Fruit fly (Drosophila melanogaster) whole organism, embryonic: Measurements from ENCODE around the gene Hmbs.

Experiments used
- Ada2b ChIP-seq: fragments of 200-800 bp; sonication (Bioruptor generic); IDR thresholded peaks from 2 replicates; pipeline ENCODE4 v1.3.6; 2022; ENCODE audit warnings: missing biosample characterization, missing genetic modification characterization
- Antp ChIP-seq: fragments of 200-800 bp; sonication (Bioruptor generic); optimal IDR thresholded peaks from 3 replicates; lab custom pipeline; 2016; ENCODE audit warnings: missing biosample characterization, missing genetic modification characterization
- B-H1 ChIP-seq: fragments of 200-800 bp; sonication (Bioruptor generic); IDR thresholded peaks from 3 replicates; pipeline ENCODE4 v1.3.6; 2022; ENCODE audit warnings: missing biosample characterization, missing genetic modification characterization
- BEAF-32 ChIP-seq: fragments of 200-800 bp; sonication (Bioruptor generic); optimal IDR thresholded peaks from 3 replicates; lab custom pipeline; 2017; ENCODE audit warnings: missing biosample characterization, missing genetic modification characterization, mild to moderate bottlenecking, moderate library complexity, missing genetic modification reagents
- CG12155 ChIP-seq: fragments of 200-800 bp; sonication (Bioruptor generic); optimal IDR thresholded peaks from 3 replicates; lab custom pipeline; 2016; ENCODE audit warnings: missing biosample characterization, missing genetic modification characterization
- CG13123 ChIP-seq: fragments of 200-800 bp; sonication (Bioruptor generic); optimal IDR thresholded peaks from 2 replicates; lab custom pipeline; 2016; ENCODE audit warnings: missing biosample characterization, missing genetic modification characterization
- CG13624 ChIP-seq: fragments of 200-800 bp; sonication (Bioruptor generic); optimal IDR thresholded peaks from 2 replicates; lab custom pipeline; 2016; ENCODE audit warnings: missing biosample characterization, missing genetic modification characterization
- CG15011 ChIP-seq: fragments of 200-800 bp; sonication (Bioruptor generic); optimal IDR thresholded peaks from 3 replicates; lab custom pipeline; 2018; ENCODE audit warnings: missing biosample characterization, mild to moderate bottlenecking, missing genetic modification characterization
- CG15601 ChIP-seq: fragments of 200-800 bp; sonication (Bioruptor generic); optimal IDR thresholded peaks from 3 replicates; lab custom pipeline; 2019; ENCODE audit warnings: missing biosample characterization, mild to moderate bottlenecking, missing genetic modification characterization, moderate library complexity
- CG16863 ChIP-seq: fragments of 200-800 bp; sonication (Bioruptor generic); optimal IDR thresholded peaks from 3 replicates; lab custom pipeline; 2016; ENCODE audit warnings: missing biosample characterization, missing genetic modification characterization
- CG17328 ChIP-seq: fragments of 200-800 bp; sonication (Bioruptor generic); IDR thresholded peaks from 2 replicates; pipeline ENCODE4 v1.3.6; 2022; ENCODE audit warnings: missing biosample characterization, missing genetic modification characterization
- CG18599 ChIP-seq: fragments of 200-800 bp; sonication (Bioruptor generic); optimal IDR thresholded peaks from 3 replicates; lab custom pipeline; 2017; ENCODE audit warnings: missing biosample characterization, missing genetic modification characterization, mild to moderate bottlenecking, moderate library complexity, missing genetic modification reagents
- CG32767 ChIP-seq: fragments of 200-800 bp; sonication (Bioruptor generic); IDR thresholded peaks from 2 replicates; pipeline ENCODE4 v1.3.6; 2022; ENCODE audit warnings: missing biosample characterization, missing genetic modification characterization
- CG33213 ChIP-seq: fragments of 200-800 bp; sonication (Bioruptor generic); optimal IDR thresholded peaks from 3 replicates; lab custom pipeline; 2016; ENCODE audit warnings: missing biosample characterization, missing genetic modification characterization
- CG4424 ChIP-seq: fragments of 200-800 bp; sonication (Bioruptor generic); optimal IDR thresholded peaks from 3 replicates; lab custom pipeline; 2016; ENCODE audit warnings: missing biosample characterization, missing genetic modification characterization
- CG7839 ChIP-seq: fragments of 200-800 bp; sonication (Bioruptor generic); optimal IDR thresholded peaks from 3 replicates; lab custom pipeline; 2018; ENCODE audit warnings: missing biosample characterization, mild to moderate bottlenecking, missing genetic modification characterization, moderate library complexity
- CG7963 ChIP-seq: fragments of 200-800 bp; sonication (Bioruptor generic); IDR thresholded peaks from 3 replicates; pipeline ENCODE4 v1.3.6; 2022; ENCODE audit warnings: missing biosample characterization, missing genetic modification characterization; ENCODE audit not compliant: partially characterized antibody
- CG8924 ChIP-seq: fragments of 200-800 bp; optimal IDR thresholded peaks from 3 replicates; lab custom pipeline; 2019; ENCODE audit warnings: missing biosample characterization, mild to moderate bottlenecking, missing genetic modification characterization, moderate library complexity
- Camta ChIP-seq: fragments of 200-800 bp; sonication (Bioruptor generic); optimal IDR thresholded peaks from 2 replicates; lab custom pipeline; 2016; ENCODE audit warnings: missing biosample characterization, missing genetic modification characterization
- D19A ChIP-seq: fragments of 200-800 bp; optimal IDR thresholded peaks from 3 replicates; lab custom pipeline; 2019; ENCODE audit warnings: missing biosample characterization, mild to moderate bottlenecking, missing genetic modification characterization, moderate library complexity
- Dek ChIP-seq: fragments of 200-800 bp; sonication (Bioruptor generic); optimal IDR thresholded peaks from 3 replicates; lab custom pipeline; 2019; ENCODE audit warnings: missing biosample characterization, mild to moderate bottlenecking, missing genetic modification characterization, moderate library complexity
- Dfd ChIP-seq, 2 experiments: fragments of >200 bp; optimal IDR thresholded peaks; 2 replicates each; lab custom pipeline; 2017; ENCODE audit warnings: missing biosample characterization in 2 of 2, missing genetic modification characterization in 2 of 2
- Drgx ChIP-seq: fragments of 200-800 bp; sonication (Bioruptor generic); IDR thresholded peaks from 2 replicates; pipeline ENCODE4 v1.3.6; 2022; ENCODE audit warnings: missing biosample characterization, missing genetic modification characterization
- GATAe ChIP-seq: fragments of 200-800 bp; sonication (Bioruptor generic); conservative IDR thresholded peaks from 2 replicates; pipeline ENCODE4 v1.3.6; 2022; ENCODE audit warnings: missing biosample characterization, missing genetic modification characterization
- Hr3 ChIP-seq: fragments of 200-800 bp; sonication (Bioruptor generic); optimal IDR thresholded peaks from 3 replicates; lab custom pipeline; 2016; ENCODE audit warnings: missing biosample characterization, missing genetic modification characterization
- Kr ChIP-seq: fragments of 200-800 bp; sonication (Bioruptor generic); optimal IDR thresholded peaks from 2 replicates; lab custom pipeline; 2017; ENCODE audit warnings: missing biosample characterization, mild to moderate bottlenecking, missing genetic modification characterization
- Poxn ChIP-seq: fragments of 200-800 bp; sonication (Bioruptor generic); IDR thresholded peaks from 2 replicates; pipeline ENCODE4 v1.3.6; 2022; ENCODE audit warnings: missing biosample characterization, missing genetic modification characterization
- Rx ChIP-seq: fragments of 200-800 bp; sonication (Bioruptor generic); IDR thresholded peaks from 2 replicates; pipeline ENCODE4 v1.3.6; 2022; ENCODE audit warnings: missing biosample characterization, missing genetic modification characterization
- Sox102F ChIP-seq: fragments of 200-800 bp; sonication (Bioruptor generic); optimal IDR thresholded peaks from 2 replicates; lab custom pipeline; 2018; ENCODE audit warnings: missing biosample characterization, mild to moderate bottlenecking, missing genetic modification characterization, moderate library complexity
- Vsx1 ChIP-seq: fragments of 200-800 bp; sonication (Bioruptor generic); optimal IDR thresholded peaks from 2 replicates; lab custom pipeline; 2017; ENCODE audit warnings: missing biosample characterization, mild to moderate bottlenecking, missing genetic modification characterization, missing genetic modification reagents
- az2 ChIP-seq: fragments of 200-800 bp; sonication (Bioruptor generic); optimal IDR thresholded peaks from 3 replicates; lab custom pipeline; 2016; ENCODE audit warnings: missing biosample characterization, missing genetic modification characterization
- bab2 ChIP-seq: fragments of 200-800 bp; sonication (Bioruptor generic); optimal IDR thresholded peaks from 2 replicates; lab custom pipeline; 2016; ENCODE audit warnings: missing biosample characterization, missing genetic modification characterization
- crp ChIP-seq, 2 experiments: fragments of 200-800 bp; sonication (Bioruptor generic); optimal IDR thresholded peaks; 2 replicates in 1 of 2; 3 replicates in 1 of 2; lab custom pipeline; 2017; ENCODE audit warnings: missing biosample characterization in 2 of 2, missing genetic modification characterization in 2 of 2, mild to moderate bottlenecking in 1 of 2, moderate library complexity in 1 of 2
- da ChIP-seq: fragments of 200-800 bp; sonication (Bioruptor generic); optimal IDR thresholded peaks from 2 replicates; lab custom pipeline; 2016; ENCODE audit warnings: missing biosample characterization, missing genetic modification characterization
- exex ChIP-seq: fragments of 200-800 bp; sonication (Bioruptor generic); optimal IDR thresholded peaks from 4 replicates; lab custom pipeline; 2018; ENCODE audit warnings: missing biosample characterization, mild to moderate bottlenecking, missing genetic modification characterization, moderate library complexity
- ftz-f1 ChIP-seq: fragments of 200-800 bp; sonication (Bioruptor generic); optimal IDR thresholded peaks from 2 replicates; lab custom pipeline; 2016; ENCODE audit warnings: missing biosample characterization, missing genetic modification characterization
- gcm2 ChIP-seq: fragments of 200-800 bp; sonication (Bioruptor generic); optimal IDR thresholded peaks from 2 replicates; lab custom pipeline; 2016; ENCODE audit warnings: missing biosample characterization, missing genetic modification characterization
- hth ChIP-seq: fragments of >200 bp; optimal IDR thresholded peaks from 2 replicates; lab custom pipeline; 2017; ENCODE audit warnings: inconsistent platforms
- ind ChIP-seq: fragments of 200-800 bp; sonication (Bioruptor generic); optimal IDR thresholded peaks from 3 replicates; lab custom pipeline; 2016; ENCODE audit warnings: missing biosample characterization, missing genetic modification characterization
- kah ChIP-seq: fragments of 200-800 bp; sonication (Bioruptor generic); optimal IDR thresholded peaks from 2 replicates; lab custom pipeline; 2018; ENCODE audit warnings: missing biosample characterization, mild to moderate bottlenecking, missing genetic modification characterization
- kni ChIP-seq: fragments of 200-800 bp; sonication (Bioruptor generic); optimal IDR thresholded peaks from 3 replicates; lab custom pipeline; 2017; ENCODE audit warnings: mild to moderate bottlenecking, missing biosample characterization, missing genetic modification reagents, missing genetic modification characterization
- lola ChIP-seq, 3 experiments: fragments of >200 bp in 2 of 3; fragments of 200-800 bp in 1 of 3; sonication (Bioruptor generic) in 1 of 3; optimal IDR thresholded peaks; 2 replicates each; lab custom pipeline; 2017 to 2019; ENCODE audit warnings: missing biosample characterization in 3 of 3, missing genetic modification characterization in 3 of 3, mild to moderate bottlenecking in 1 of 3, moderate library complexity in 1 of 3
- mam ChIP-seq: fragments of 200-800 bp; sonication (Bioruptor generic); optimal IDR thresholded peaks from 3 replicates; lab custom pipeline; 2016; ENCODE audit warnings: missing biosample characterization, missing genetic modification characterization
- mirr ChIP-seq: fragments of 200-800 bp; sonication (Bioruptor generic); optimal IDR thresholded peaks from 3 replicates; lab custom pipeline; 2018; ENCODE audit warnings: missing biosample characterization, mild to moderate bottlenecking, missing genetic modification characterization
- nmo ChIP-seq: fragments of 200-800 bp; sonication (Bioruptor generic); optimal IDR thresholded peaks from 2 replicates; lab custom pipeline; 2018; ENCODE audit warnings: missing biosample characterization, mild to moderate bottlenecking, missing genetic modification characterization, moderate library complexity
- pan ChIP-seq, 4 experiments: fragments of >200 bp in 3 of 4; fragments of 200-800 bp in 1 of 4; sonication (Bioruptor generic) in 1 of 4; optimal IDR thresholded peaks in 3 of 4; IDR thresholded peaks in 1 of 4; 2 replicates each; pipeline versions ENCODE4 v1.3.6 to Lab custom; 2017 to 2022; ENCODE audit warnings: missing biosample characterization in 2 of 4, missing genetic modification characterization in 2 of 4, mixed read lengths in 1 of 4
- pzg ChIP-seq: fragments of 200-800 bp; sonication (Bioruptor generic); optimal IDR thresholded peaks from 3 replicates; lab custom pipeline; 2018; ENCODE audit warnings: missing biosample characterization, mild to moderate bottlenecking, missing genetic modification characterization, moderate library complexity
- sna ChIP-seq: fragments of 200-800 bp; sonication (Bioruptor generic); IDR thresholded peaks from 2 replicates; pipeline ENCODE4 v1.3.6; 2022; ENCODE audit warnings: missing biosample characterization, missing genetic modification characterization; ENCODE audit not compliant: partially characterized antibody
- sr ChIP-seq: fragments of 200-800 bp; sonication (Bioruptor generic); IDR thresholded peaks from 3 replicates; pipeline ENCODE4 v1.3.6; 2022; ENCODE audit warnings: missing biosample characterization, missing genetic modification characterization
- tx ChIP-seq: fragments of 200-800 bp; sonication (Bioruptor generic); optimal IDR thresholded peaks from 2 replicates; lab custom pipeline; 2016; ENCODE audit warnings: missing biosample characterization, missing genetic modification characterization
- zfh1 ChIP-seq: fragments of 200-800 bp; sonication (Bioruptor generic); IDR thresholded peaks from 3 replicates; pipeline ENCODE4 v1.3.6; 2022; ENCODE audit warnings: missing biosample characterization, missing genetic modification characterization

The Hmbs gene

DNA sequence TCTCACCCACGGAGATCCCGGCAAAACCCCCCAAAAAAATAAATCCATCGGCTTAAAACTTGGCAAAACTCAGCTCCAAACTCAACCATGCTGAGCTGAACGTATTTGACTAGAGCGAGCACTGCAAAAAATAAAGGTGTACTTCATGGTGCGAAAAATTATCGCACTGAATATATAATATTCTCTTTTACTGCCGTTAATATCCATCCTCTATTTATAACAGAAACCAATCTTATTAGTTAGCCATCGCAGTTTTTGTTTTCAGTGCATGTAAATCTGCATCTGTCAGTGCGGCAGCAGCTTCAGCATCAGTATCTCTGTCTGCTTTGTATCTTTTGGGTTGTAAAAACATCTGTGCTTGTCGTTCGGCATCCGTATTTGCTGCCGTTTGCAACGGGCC, 36.2 kb downstream of the Hmbs start (continued):
- TF ChIP-seq Drgx (GFP tag; lab: Robert Waterston, UW) (peak; percentile 51), sna (GFP tag; lab: Robert Waterston, UW) (no peak), Sox102F (peak; percentile 51), ftz-f1 (GFP tag; lab: Kevin White, UChicago) (no peak), bab2 (GFP tag; lab: Kevin White, UChicago) (no peak), nmo (peak; percentile 34), CG33213 (GFP tag; lab: Kevin White, UChicago) (no peak), CG32767 (no peak), D19A (no peak), Ada2b (GFP tag; lab: Robert Waterston, UW) (peak; percentile 42), mirr (GFP tag; lab: Kevin White, UChicago) (no peak), kah (GFP tag; lab: Kevin White, UChicago) (no peak), tx (GFP tag; lab: Kevin White, UChicago) (no peak), CG8924 (tag; lab: Kevin White, UChicago) (peak; percentile 19), mam (GFP tag; lab: Kevin White, UChicago) (no peak), kni (GFP tag; lab: Kevin White, UChicago) (no peak), Rx (no peak), CG16863 (GFP tag; lab: Kevin White, UChicago) (peak; percentile 9), gcm2 (no peak), GATAe (GFP tag; lab: Robert Waterston, UW) (no peak), CG17328 (GFP tag; lab: Robert Waterston, UW) (peak; percentile 57), CG7839 (tag; lab: Kevin White, UChicago) (peak; percentile 43), Camta (GFP tag; lab: Kevin White, UChicago) (no peak), az2 (GFP tag; lab: Kevin White, UChicago) (peak; percentile 36), Hr3 (peak; percentile 10), CG15011 (GFP tag; lab: Kevin White, UChicago) (no peak), pzg (GFP tag; lab: Kevin White, UChicago) (no peak), CG13123 (GFP tag; lab: Kevin White, UChicago) (no peak), Dfd (GFP tag; optimal IDR thresholded peaks at IDR 0.05; lab: Kevin White, UChicago) (no peak), crp (GFP tag; optimal IDR thresholded peaks at IDR 0.05; lab: Kevin White, UChicago) (no peak), CG4424 (GFP tag; lab: Kevin White, UChicago) (no peak), da (no peak), CG7963 (GFP tag; lab: Robert Waterston, UW) (no peak), zfh1 (GFP tag; lab: Robert Waterston, UW) (no peak), Poxn (GFP tag; lab: Robert Waterston, UW) (no peak), sr (GFP tag; lab: Robert Waterston, UW) (no peak), B-H1 (GFP tag; lab: Robert Waterston, UW) (no peak), Vsx1 (GFP tag; lab: Kevin White, UChicago) (no peak), CG12155 (no peak), Antp (GFP tag; lab: Kevin White, UChicago) (peak; percentile 14), exex (tag; lab: Kevin White, UChicago) (no peak), Kr (GFP tag; lab: Kevin White, UChicago) (no peak), CG13624 (GFP tag; lab: Kevin White, UChicago) (no peak), lola (GFP tag; optimal IDR thresholded peaks at IDR 0.05; lab: Kevin White, UChicago) (no peak), pan (optimal IDR thresholded peaks at IDR 0.05; lab: Kevin White, UChicago) (no peak), pan (GFP tag; optimal IDR thresholded peaks at IDR 0.05 in 1 of 2, IDR thresholded peaks at IDR 0.05 in 1 of 2) (no peak), CG18599 (GFP tag; lab: Kevin White, UChicago) (peak; percentile 16), Dek (tag; lab: Kevin White, UChicago) (no peak), BEAF-32 (no peak), hth (lab: Kevin White, UChicago) (no peak), ind (GFP tag; lab: Kevin White, UChicago) (peak; percentile 14), CG15601 (no peak)
